Worm (Caenorhabditis elegans) whole organism, L4/young adult: ENCODE results near the gene F48E8.4.

Experiments
- W03F9.2 ChIP-seq: fragments of 150-350 bp; optimal IDR thresholded peaks from 2 replicates; lab custom pipeline; 2014; ENCODE audit warnings: missing biosample characterization, missing genetic modification characterization
- him-1 ChIP-seq: sonication (generic microtip); optimal IDR thresholded peaks from 2 replicates; lab custom pipeline; 2016; ENCODE audit warnings: missing genotype, missing genetic modification reagents, missing genetic modification characterization, missing compliant biosample characterization

DNA sequence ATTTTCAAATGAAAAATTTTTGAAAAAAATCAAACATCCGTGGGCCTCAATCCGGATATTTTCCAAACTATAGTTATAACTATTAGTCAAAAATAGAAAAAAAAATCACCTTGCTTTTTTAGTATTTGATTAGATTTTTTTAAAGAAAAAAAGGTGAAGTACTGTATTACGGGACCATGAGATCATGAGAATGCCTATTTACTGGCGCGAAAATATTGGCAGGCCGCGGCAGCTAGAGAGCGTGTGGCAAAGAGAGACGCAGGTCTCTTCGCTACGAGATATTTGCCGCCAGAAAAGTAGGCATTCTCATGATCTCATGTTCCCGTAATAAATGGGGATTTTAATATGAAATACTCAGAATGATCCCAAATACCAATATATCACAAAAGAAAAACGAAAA lies 48.4 kb upstream of the F48E8.4 start:
- no peak for TF ChIP-seq W03F9.2 (tag; lab: Kevin White, UChicago)
- TF ChIP-seq him-1: no peak
